Worm (Caenorhabditis elegans): ENCODE measurements around the gene fbxa-105.

fbxa-105 gene

DNA sequence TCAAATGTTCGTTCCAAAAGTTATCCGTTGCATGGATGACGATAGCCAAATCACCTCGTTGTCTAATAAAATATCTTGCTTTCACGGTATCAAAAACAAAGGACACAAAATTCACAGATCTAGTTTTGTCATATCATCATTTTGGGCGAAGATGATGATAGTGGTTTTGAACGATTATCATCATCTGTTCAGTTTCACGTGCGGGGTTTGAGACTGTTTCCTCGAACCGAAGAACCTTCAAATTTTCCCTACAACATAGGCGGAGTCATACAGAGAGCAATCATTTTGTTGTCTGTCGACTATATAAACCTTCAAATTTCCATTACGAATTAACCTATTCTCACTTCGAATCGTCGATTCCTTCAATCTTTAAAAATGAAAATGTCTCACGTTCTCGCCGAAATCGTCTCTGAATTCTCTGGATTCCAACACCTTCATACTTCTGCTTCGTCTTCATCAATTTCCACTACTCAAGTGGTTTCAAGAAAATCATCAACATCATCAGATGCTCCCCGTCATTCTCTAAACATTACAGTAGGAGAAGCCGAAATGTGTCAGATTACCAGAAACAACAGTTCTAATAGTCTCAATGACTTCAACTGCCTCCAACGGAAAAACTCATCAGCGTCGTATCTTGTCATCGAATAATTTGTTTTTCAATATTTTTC lies 21.4 kb upstream of the fbxa-105 start, which contains the start of gene F18E3.11:
Gene F18E3.11, plus strand, starts transcription at position 376 of the 668 bp plus-strand sequence.
- TF ChIP-seq ceh-18 (tag; optimal IDR thresholded peaks at IDR 0.05) (no peak), pha-2 (tag; optimal IDR thresholded peaks at IDR 0.05) (no peak), pag-3 (tag; optimal IDR thresholded peaks at IDR 0.05; ENCODE audit: borderline replicate concordance) (no peak), ceh-6 (GFP tag; optimal IDR thresholded peaks at IDR 0.05) (no peak), che-1 (tag; optimal IDR thresholded peaks at IDR 0.05) (no peak), tbx-2 (tag; optimal IDR thresholded peaks at IDR 0.05) (no peak), ceh-30 (tag; optimal IDR thresholded peaks at IDR 0.05) (no peak), elt-4 (tag; optimal IDR thresholded peaks at IDR 0.05) (no peak), unc-55 (GFP tag; optimal IDR thresholded peaks at IDR 0.05) (no peak), gmeb-2 (tag; optimal IDR thresholded peaks at IDR 0.05) (no peak), pros-1 (tag; optimal IDR thresholded peaks at IDR 0.05) (no peak), K02D7.2 (tag; optimal IDR thresholded peaks at IDR 0.05) (no peak), hlh-6 (tag; optimal IDR thresholded peaks at IDR 0.05) (no peak)

ce11 chrV:7411695-7412094 lies 19.9 kb upstream of the fbxa-105 start, which contains the start of gene str-41:
TSS of gene str-41 (plus strand) at chrV:7411995.
- TF ChIP-seq ceh-6 (GFP tag; optimal IDR thresholded peaks at IDR 0.05) (no peak), fkh-6 (tag; optimal IDR thresholded peaks at IDR 0.05) (no peak), npax-4 (tag; optimal IDR thresholded peaks at IDR 0.05) (no peak), ceh-48 (tag; optimal IDR thresholded peaks at IDR 0.05) (no peak), ceh-19 (GFP tag; optimal IDR thresholded peaks at IDR 0.05) (no peak), tbx-7 (tag; optimal IDR thresholded peaks at IDR 0.05) (no peak), ceh-18 (tag; optimal IDR thresholded peaks at IDR 0.05) (no peak), hlh-6 (tag; optimal IDR thresholded peaks at IDR 0.05) (no peak), lim-6 (tag; optimal IDR thresholded peaks at IDR 0.05) (no peak), T23F11.4 (GFP tag; optimal IDR thresholded peaks at IDR 0.05) (no peak)

ce11 chrV:7409599-7409998 lies 17.8 kb upstream of the fbxa-105 start, which contains the start of gene R13D7.2:
TSS of gene R13D7.2 (plus strand) at chrV:7409899.
- TF ChIP-seq nhr-11 (tag; optimal IDR thresholded peaks at IDR 0.05): no peak
- no peak for TF ChIP-seq ets-4 (tag; optimal IDR thresholded peaks at IDR 0.05)
- TF ChIP-seq unc-55 (GFP tag; optimal IDR thresholded peaks at IDR 0.05): no peak
- TF ChIP-seq ceh-19 (GFP tag; optimal IDR thresholded peaks at IDR 0.05): no peak
- no peak for TF ChIP-seq dmd-4 (tag; optimal IDR thresholded peaks at IDR 0.05; ENCODE audit: borderline replicate concordance)
- TF ChIP-seq K02D7.2 (tag; optimal IDR thresholded peaks at IDR 0.05): no peak
- no peak for TF ChIP-seq F13H6.1 (tag; optimal IDR thresholded peaks at IDR 0.05)
- TF ChIP-seq sox-4 (tag; optimal IDR thresholded peaks at IDR 0.05): no peak
- TF ChIP-seq eyg-1 (tag; optimal IDR thresholded peaks at IDR 0.05): no peak
- no peak for TF ChIP-seq ceh-18 (tag; optimal IDR thresholded peaks at IDR 0.05)
- no peak for TF ChIP-seq lim-6 (tag; optimal IDR thresholded peaks at IDR 0.05)
- no peak for TF ChIP-seq dve-1 (tag; optimal IDR thresholded peaks at IDR 0.05)

- TF ChIP-seq tbx-2 (tag; optimal IDR thresholded peaks at IDR 0.05) (no peak), K09A11.1 (tag; optimal IDR thresholded peaks at IDR 0.05; ENCODE audit: insufficient read depth) (no peak), sdc-2 (tag; optimal IDR thresholded peaks at IDR 0.05) (no peak), hlh-8 (tag; optimal IDR thresholded peaks at IDR 0.05) (no peak), unc-86 (tag; optimal IDR thresholded peaks at IDR 0.05) (no peak), npax-4 (tag; optimal IDR thresholded peaks at IDR 0.05) (no peak), ceh-22 (tag; optimal IDR thresholded peaks at IDR 0.05) (no peak), ref-2 (tag; optimal IDR thresholded peaks at IDR 0.05) (no peak), nhr-232 (tag; optimal IDR thresholded peaks at IDR 0.05) (no peak), che-1 (tag; optimal IDR thresholded peaks at IDR 0.05) (no peak), pha-4 (tag; optimal IDR thresholded peaks at IDR 0.05) (no peak)
These were observed 16.7 kb upstream of the fbxa-105 start, which contains the start of gene srt-6 for ce11 chrV:7408520-7408919. TSS of gene srt-6 (minus strand) at chrV:7408814.
